Worm (Caenorhabditis elegans): ENCODE data around the gene hlh-19.
A peak's percentile ranks its signal among the peaks of the same experiment; 100 is the strongest.

hlh-19 gene

DNA sequence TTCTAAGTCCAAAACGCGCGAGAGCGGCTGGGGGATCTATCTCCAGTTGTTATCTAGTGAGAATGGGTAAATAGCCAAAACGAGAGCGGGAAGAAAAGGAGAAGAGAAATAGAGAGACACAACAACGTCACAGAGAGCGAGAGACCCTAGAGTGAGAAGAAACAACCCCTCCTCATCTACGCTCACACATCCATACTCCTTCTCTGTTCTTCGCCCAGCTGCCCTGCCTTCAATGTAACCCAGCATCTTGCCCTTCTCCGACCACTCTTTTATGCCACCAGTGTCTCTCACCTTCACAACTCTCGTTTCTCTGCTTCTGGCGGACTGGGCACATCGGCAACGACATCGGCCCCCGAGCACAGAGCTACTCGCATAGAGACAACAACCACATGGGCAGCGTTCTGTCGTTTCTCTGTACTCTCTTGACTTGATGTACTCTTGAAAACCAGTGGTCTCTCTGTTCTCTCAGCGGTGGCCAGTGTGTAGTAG is 36.2 kb upstream of the hlh-19 start:
- TF ChIP-seq syd-9 (tag; optimal IDR thresholded peaks at IDR 0.05) = peak; percentile 84
- no peak for TF ChIP-seq ets-4 (tag; optimal IDR thresholded peaks at IDR 0.05)
- TF ChIP-seq tbx-7 (tag; optimal IDR thresholded peaks at IDR 0.05) = peak; percentile 55
- TF ChIP-seq hlh-15 (tag; optimal IDR thresholded peaks at IDR 0.05) = peak; percentile 23
- peak; percentile 17 for TF ChIP-seq ceh-19 (GFP tag; optimal IDR thresholded peaks at IDR 0.05)
- TF ChIP-seq hlh-13 (GFP tag; optimal IDR thresholded peaks at IDR 0.05) = peak; percentile 7
- peak; percentile 60 for TF ChIP-seq ceh-14 (tag; optimal IDR thresholded peaks at IDR 0.05)
- peak; percentile 61 for TF ChIP-seq mec-3 (tag; optimal IDR thresholded peaks at IDR 0.05; ENCODE audit: borderline replicate concordance)
- TF ChIP-seq ceh-34 (tag; optimal IDR thresholded peaks at IDR 0.05) = peak; percentile 97
- TF ChIP-seq pax-1 (tag; optimal IDR thresholded peaks at IDR 0.05) = peak; percentile 27
- no peak for TF ChIP-seq ahr-1 (tag; optimal IDR thresholded peaks at IDR 0.05)
- TF ChIP-seq ceh-48 (tag; optimal IDR thresholded peaks at IDR 0.05) = no peak
- no peak for TF ChIP-seq nhr-11 (tag; optimal IDR thresholded peaks at IDR 0.05)
- no peak for TF ChIP-seq npax-4 (tag; optimal IDR thresholded peaks at IDR 0.05)
- peak; percentile 6 for TF ChIP-seq fax-1 (tag; optimal IDR thresholded peaks at IDR 0.05)
- TF ChIP-seq ceh-30 (tag; optimal IDR thresholded peaks at IDR 0.05) = peak; percentile 65
- TF ChIP-seq ttx-3 (tag; optimal IDR thresholded peaks at IDR 0.05) = no peak
- no peak for TF ChIP-seq pag-3 (tag; optimal IDR thresholded peaks at IDR 0.05; ENCODE audit: borderline replicate concordance)
- TF ChIP-seq ceh-31 (tag; optimal IDR thresholded peaks at IDR 0.05) = peak; percentile 88
- TF ChIP-seq pha-4 (tag; optimal IDR thresholded peaks at IDR 0.05) = no peak
- TF ChIP-seq elt-4 (tag; optimal IDR thresholded peaks at IDR 0.05) = no peak
- no peak for TF ChIP-seq ama-1 (optimal IDR thresholded peaks at IDR 0.05)
- no peak for TF ChIP-seq pqm-1 (tag; optimal IDR thresholded peaks at IDR 0.05)
- peak; percentile 38 for TF ChIP-seq madf-2 (tag; optimal IDR thresholded peaks at IDR 0.05)
- TF ChIP-seq ceh-18 (tag; optimal IDR thresholded peaks at IDR 0.05) = peak; percentile 97
- TF ChIP-seq dve-1 (tag; optimal IDR thresholded peaks at IDR 0.05) = no peak
- peak; percentile 82 for TF ChIP-seq F13H6.1 (tag; optimal IDR thresholded peaks at IDR 0.05)
- no peak for TF ChIP-seq unc-3 (GFP tag; conservative IDR thresholded peaks at IDR 0.05)
- no peak for TF ChIP-seq unc-3 (tag; optimal IDR thresholded peaks at IDR 0.05)
- TF ChIP-seq tbx-2 (tag; optimal IDR thresholded peaks at IDR 0.05) = peak; percentile 94
- TF ChIP-seq sdc-2 (tag; optimal IDR thresholded peaks at IDR 0.05) = peak; percentile 91
- TF ChIP-seq hlh-30 (tag; optimal IDR thresholded peaks at IDR 0.05; ENCODE audit: insufficient read depth) = peak; percentile 88
- peak; percentile 21 for TF ChIP-seq T23F11.4 (GFP tag; optimal IDR thresholded peaks at IDR 0.05)
- peak; percentile 56 for TF ChIP-seq C08G9.2 (tag; optimal IDR thresholded peaks at IDR 0.05)
- TF ChIP-seq ztf-16 (tag; optimal IDR thresholded peaks at IDR 0.05) = peak; percentile 48
- TF ChIP-seq ref-2 (tag; optimal IDR thresholded peaks at IDR 0.05) = peak; percentile 87
- TF ChIP-seq fkh-10 (GFP tag; optimal IDR thresholded peaks at IDR 0.05) = peak; percentile 21
- TF ChIP-seq lin-11 (tag; optimal IDR thresholded peaks at IDR 0.05) = no peak
- no peak for TF ChIP-seq Y22D7AL.16 (tag; optimal IDR thresholded peaks at IDR 0.05)
- no peak for TF ChIP-seq gmeb-2 (tag; optimal IDR thresholded peaks at IDR 0.05)
- peak; percentile 82 for TF ChIP-seq unc-55 (GFP tag; optimal IDR thresholded peaks at IDR 0.05)
- peak; percentile 16 for TF ChIP-seq unc-86 (tag; optimal IDR thresholded peaks at IDR 0.05)
- peak; percentile 70 for TF ChIP-seq pros-1 (tag; optimal IDR thresholded peaks at IDR 0.05)
- peak; percentile 90 for TF ChIP-seq hlh-8 (tag; optimal IDR thresholded peaks at IDR 0.05)
- no peak for TF ChIP-seq elt-2 (tag; optimal IDR thresholded peaks at IDR 0.05)
- TF ChIP-seq K09A11.1 (tag; optimal IDR thresholded peaks at IDR 0.05; ENCODE audit: insufficient read depth) = no peak
- TF ChIP-seq zip-5 (tag; optimal IDR thresholded peaks at IDR 0.05) = no peak
- peak; percentile 83 for TF ChIP-seq nfya-1 (tag; optimal IDR thresholded peaks at IDR 0.05)
- TF ChIP-seq dmd-4 (tag; optimal IDR thresholded peaks at IDR 0.05; ENCODE audit: borderline replicate concordance) = no peak
- peak; percentile 92 for TF ChIP-seq rnt-1 (tag; optimal IDR thresholded peaks at IDR 0.05)
- TF ChIP-seq K02D7.2 (tag; optimal IDR thresholded peaks at IDR 0.05) = no peak
- TF ChIP-seq hlh-6 (tag; optimal IDR thresholded peaks at IDR 0.05) = peak; percentile 51
- TF ChIP-seq ceh-2 (tag; optimal IDR thresholded peaks at IDR 0.05) = peak; percentile 47
- no peak for TF ChIP-seq C38D4.7 (GFP tag; optimal IDR thresholded peaks at IDR 0.05)
